Fruit fly (Drosophila melanogaster) whole organism, embryonic: ENCODE results near the gene RabX6.

Experiments
- Aef1 ChIP-seq: fragments of 200-800 bp; sonication (Bioruptor generic); IDR thresholded peaks from 3 replicates; pipeline ENCODE4 v1.3.6; 2022; ENCODE audit warnings: missing biosample characterization, missing genetic modification characterization
- CG10147 ChIP-seq: fragments of 200-800 bp; sonication (Bioruptor generic); optimal IDR thresholded peaks from 2 replicates; lab custom pipeline; 2019; ENCODE audit warnings: missing biosample characterization, mild to moderate bottlenecking, missing genetic modification characterization, moderate library complexity
- CG11085 ChIP-seq: fragments of 200-800 bp; sonication (Bioruptor generic); IDR thresholded peaks from 2 replicates; pipeline ENCODE4 v1.3.6; 2022; ENCODE audit warnings: missing biosample characterization, missing genetic modification characterization
- CG11093 ChIP-seq: fragments of 200-800 bp; sonication (Bioruptor generic); IDR thresholded peaks from 3 replicates; pipeline ENCODE4 v1.3.6; 2022; ENCODE audit warnings: missing biosample characterization, missing genetic modification characterization
- CG12391 ChIP-seq: fragments of 200-800 bp; sonication (Bioruptor generic); optimal IDR thresholded peaks from 3 replicates; lab custom pipeline; 2018; ENCODE audit warnings: missing biosample characterization, mild to moderate bottlenecking, missing genetic modification characterization, moderate library complexity
- CG14441 ChIP-seq: fragments of 200-800 bp; sonication (Bioruptor generic); IDR thresholded peaks from 2 replicates; pipeline ENCODE4 v1.3.6; 2022; ENCODE audit warnings: missing biosample characterization, missing genetic modification characterization
- CG14710 ChIP-seq: fragments of 200-800 bp; sonication (Bioruptor generic); optimal IDR thresholded peaks from 3 replicates; lab custom pipeline; 2019; ENCODE audit warnings: missing biosample characterization, mild to moderate bottlenecking, missing genetic modification characterization, moderate library complexity
- CG15011 ChIP-seq: fragments of 200-800 bp; sonication (Bioruptor generic); optimal IDR thresholded peaks from 3 replicates; lab custom pipeline; 2018; ENCODE audit warnings: missing biosample characterization, mild to moderate bottlenecking, missing genetic modification characterization
- CG16815 ChIP-seq: fragments of 200-800 bp; sonication (Bioruptor generic); optimal IDR thresholded peaks from 3 replicates; lab custom pipeline; 2017; ENCODE audit warnings: missing biosample characterization, mild to moderate bottlenecking, missing genetic modification characterization
- CG17912 ChIP-seq: fragments of 200-800 bp; sonication (Bioruptor generic); optimal IDR thresholded peaks from 2 replicates; lab custom pipeline; 2018; ENCODE audit warnings: missing biosample characterization, mild to moderate bottlenecking, missing genetic modification characterization
- CG2712 ChIP-seq: fragments of 200-800 bp; optimal IDR thresholded peaks from 3 replicates; lab custom pipeline; 2019; ENCODE audit warnings: missing biosample characterization, mild to moderate bottlenecking, missing genetic modification characterization, moderate library complexity
- CG2875 ChIP-seq: fragments of 200-800 bp; sonication (Bioruptor generic); optimal IDR thresholded peaks from 2 replicates; lab custom pipeline; 2017; ENCODE audit warnings: missing biosample characterization, mild to moderate bottlenecking, missing genetic modification characterization, missing genetic modification reagents
- CG3065 ChIP-seq: fragments of 200-800 bp; sonication (Bioruptor generic); optimal IDR thresholded peaks from 2 replicates; lab custom pipeline; 2016; ENCODE audit warnings: missing biosample characterization, missing genetic modification characterization
- CG34224 ChIP-seq: fragments of 200-800 bp; sonication (Bioruptor generic); IDR thresholded peaks from 3 replicates; pipeline ENCODE4 v1.3.6; 2022; ENCODE audit warnings: missing biosample characterization, missing genetic modification characterization; ENCODE audit not compliant: partially characterized antibody
- CG4404 ChIP-seq: fragments of 200-800 bp; sonication (Bioruptor generic); IDR thresholded peaks from 2 replicates; pipeline ENCODE4 v1.3.6; 2022; ENCODE audit warnings: missing biosample characterization, missing genetic modification characterization
- CG7556 ChIP-seq: fragments of 200-800 bp; sonication (Bioruptor generic); optimal IDR thresholded peaks from 2 replicates; lab custom pipeline; 2017; ENCODE audit warnings: missing biosample characterization, mild to moderate bottlenecking, missing genetic modification characterization
- Elba2 ChIP-seq: fragments of 200-800 bp; sonication (Bioruptor generic); optimal IDR thresholded peaks from 3 replicates; lab custom pipeline; 2016; ENCODE audit warnings: missing biosample characterization, missing genetic modification characterization
- Gsc ChIP-seq: fragments of 200-800 bp; sonication (Bioruptor generic); IDR thresholded peaks from 2 replicates; pipeline ENCODE4 v1.3.6; 2022; ENCODE audit warnings: missing biosample characterization, missing genetic modification characterization
- HLH3B ChIP-seq: fragments of 200-800 bp; sonication (Bioruptor generic); IDR thresholded peaks from 2 replicates; pipeline ENCODE4 v1.3.6; 2022; ENCODE audit warnings: missing biosample characterization, missing genetic modification characterization
- Lpt ChIP-seq: fragments of >200 bp; optimal IDR thresholded peaks from 2 replicates; lab custom pipeline; 2018; ENCODE audit warnings: missing biosample characterization, missing genetic modification characterization
- Opbp ChIP-seq: fragments of 200-800 bp; sonication (Bioruptor generic); IDR thresholded peaks from 3 replicates; pipeline ENCODE4 v1.3.6; 2022; ENCODE audit warnings: missing biosample characterization, missing genetic modification characterization; ENCODE audit not compliant: partially characterized antibody
- PHDP ChIP-seq: fragments of 200-800 bp; sonication (Bioruptor generic); optimal IDR thresholded peaks from 3 replicates; lab custom pipeline; 2018; ENCODE audit warnings: missing biosample characterization, mild to moderate bottlenecking, missing genetic modification characterization, moderate library complexity
- Pdp1 ChIP-seq, 2 experiments: fragments of 200-800 bp; sonication (Bioruptor generic); optimal IDR thresholded peaks; 3 replicates each; lab custom pipeline; 2016; ENCODE audit warnings: missing biosample characterization in 2 of 2, missing genetic modification characterization in 2 of 2, mild to moderate bottlenecking in 1 of 2, moderate library complexity in 1 of 2
- Ptx1 ChIP-seq: fragments of 200-800 bp; sonication (Bioruptor generic); IDR thresholded peaks from 2 replicates; pipeline ENCODE4 v1.3.6; 2022; ENCODE audit warnings: missing biosample characterization, missing genetic modification characterization
- ab ChIP-seq: fragments of 200-800 bp; sonication (Bioruptor generic); optimal IDR thresholded peaks from 2 replicates; lab custom pipeline; 2016; ENCODE audit warnings: missing biosample characterization, missing genetic modification characterization
- ac ChIP-seq: fragments of 200-800 bp; sonication (Bioruptor generic); optimal IDR thresholded peaks from 3 replicates; lab custom pipeline; 2017; ENCODE audit warnings: missing biosample characterization, mild to moderate bottlenecking, missing genetic modification characterization
- bigmax ChIP-seq: fragments of 200-800 bp; sonication (Bioruptor generic); optimal IDR thresholded peaks from 2 replicates; lab custom pipeline; 2018; ENCODE audit warnings: missing biosample characterization, mild to moderate bottlenecking, missing genetic modification characterization
- cato ChIP-seq: fragments of 200-800 bp; sonication (Bioruptor generic); optimal IDR thresholded peaks from 2 replicates; lab custom pipeline; 2016; ENCODE audit warnings: missing biosample characterization, missing genetic modification characterization, borderline replicate concordance
- chif ChIP-seq, 2 experiments: fragments of 200-800 bp; sonication (Bioruptor generic); optimal IDR thresholded peaks; 3 replicates each; lab custom pipeline; 2016; ENCODE audit warnings: missing biosample characterization in 2 of 2, missing genetic modification characterization in 2 of 2
- cwo ChIP-seq: fragments of 200-800 bp; sonication (Bioruptor generic); optimal IDR thresholded peaks from 3 replicates; lab custom pipeline; 2017; ENCODE audit warnings: missing biosample characterization, missing genetic modification characterization, mild to moderate bottlenecking, moderate library complexity, missing genetic modification reagents
- dimm ChIP-seq: fragments of 200-800 bp; sonication (Bioruptor generic); IDR thresholded peaks from 2 replicates; pipeline ENCODE4 v1.3.6; 2022; ENCODE audit warnings: missing biosample characterization, missing genetic modification characterization
- dmrt11E ChIP-seq: fragments of 200-800 bp; sonication (Bioruptor generic); optimal IDR thresholded peaks from 3 replicates; lab custom pipeline; 2018; ENCODE audit warnings: missing biosample characterization, mild to moderate bottlenecking, missing genetic modification characterization, moderate library complexity
- emc ChIP-seq: fragments of 200-800 bp; sonication (Bioruptor generic); optimal IDR thresholded peaks from 2 replicates; lab custom pipeline; 2016; ENCODE audit warnings: missing biosample characterization, missing genetic modification characterization
- en ChIP-seq: fragments of 200-800 bp; sonication (Bioruptor generic); optimal IDR thresholded peaks from 2 replicates; lab custom pipeline; 2016; ENCODE audit warnings: missing biosample characterization, missing genetic modification characterization
- exex ChIP-seq: fragments of 200-800 bp; sonication (Bioruptor generic); optimal IDR thresholded peaks from 4 replicates; lab custom pipeline; 2018; ENCODE audit warnings: missing biosample characterization, mild to moderate bottlenecking, missing genetic modification characterization, moderate library complexity
- grau ChIP-seq: fragments of 200-800 bp; optimal IDR thresholded peaks from 3 replicates; lab custom pipeline; 2019; ENCODE audit warnings: missing biosample characterization, mild to moderate bottlenecking, missing genetic modification characterization, moderate library complexity
- h ChIP-seq: fragments of >200 bp; optimal IDR thresholded peaks from 2 replicates; lab custom pipeline; 2017
- hb ChIP-seq: fragments of 200-800 bp; sonication (Bioruptor generic); IDR thresholded peaks from 3 replicates; pipeline ENCODE4 v1.3.6; 2022; ENCODE audit warnings: missing biosample characterization, missing genetic modification characterization; ENCODE audit not compliant: partially characterized antibody
- ind ChIP-seq: fragments of 200-800 bp; sonication (Bioruptor generic); optimal IDR thresholded peaks from 3 replicates; lab custom pipeline; 2016; ENCODE audit warnings: missing biosample characterization, missing genetic modification characterization
- insv ChIP-seq, 2 experiments: fragments of 200-800 bp; sonication (Bioruptor generic); optimal IDR thresholded peaks; 3 replicates each; lab custom pipeline; 2016 to 2018; ENCODE audit warnings: missing biosample characterization in 2 of 2, missing genetic modification characterization in 2 of 2
- knrl ChIP-seq: fragments of 200-800 bp; sonication (Bioruptor generic); IDR thresholded peaks from 3 replicates; pipeline ENCODE4 v1.3.6; 2022; ENCODE audit warnings: missing biosample characterization, missing genetic modification characterization; ENCODE audit not compliant: partially characterized antibody
- nau ChIP-seq: fragments of 200-800 bp; sonication (Bioruptor generic); optimal IDR thresholded peaks from 3 replicates; lab custom pipeline; 2017; ENCODE audit warnings: missing biosample characterization, mild to moderate bottlenecking, missing genetic modification characterization, missing genetic modification reagents
- nerfin-1 ChIP-seq: fragments of 200-800 bp; sonication (Bioruptor generic); optimal IDR thresholded peaks from 3 replicates; lab custom pipeline; 2019; ENCODE audit warnings: missing biosample characterization, mild to moderate bottlenecking, missing genetic modification characterization, moderate library complexity
- pan ChIP-seq, 4 experiments: fragments of >200 bp in 3 of 4; fragments of 200-800 bp in 1 of 4; sonication (Bioruptor generic) in 1 of 4; optimal IDR thresholded peaks in 3 of 4; IDR thresholded peaks in 1 of 4; 2 replicates each; pipeline versions ENCODE4 v1.3.6 to Lab custom; 2017 to 2022; ENCODE audit warnings: missing biosample characterization in 2 of 4, missing genetic modification characterization in 2 of 4, mixed read lengths in 1 of 4
- pum ChIP-seq: fragments of 200-800 bp; sonication (Bioruptor generic); optimal IDR thresholded peaks from 2 replicates; lab custom pipeline; 2016; ENCODE audit warnings: missing biosample characterization, missing genetic modification characterization
- so ChIP-seq: fragments of 200-800 bp; sonication (Bioruptor generic); IDR thresholded peaks from 3 replicates; pipeline ENCODE4 v1.3.6; 2022; ENCODE audit warnings: missing biosample characterization, missing genetic modification characterization
- tio ChIP-seq: fragments of 200-800 bp; sonication (Bioruptor generic); optimal IDR thresholded peaks from 2 replicates; lab custom pipeline; 2017; ENCODE audit warnings: missing biosample characterization, missing genetic modification characterization, inconsistent platforms
- trem ChIP-seq: fragments of 200-800 bp; optimal IDR thresholded peaks from 3 replicates; lab custom pipeline; 2019; ENCODE audit warnings: missing biosample characterization, mild to moderate bottlenecking, missing genetic modification characterization, moderate library complexity
- twi ChIP-seq: fragments of 200-800 bp; optimal IDR thresholded peaks from 2 replicates; lab custom pipeline; 2019; ENCODE audit warnings: missing biosample characterization, mild to moderate bottlenecking, missing genetic modification characterization, moderate library complexity
- unpg ChIP-seq: fragments of 200-800 bp; sonication (Bioruptor generic); optimal IDR thresholded peaks from 3 replicates; lab custom pipeline; 2018; ENCODE audit warnings: missing biosample characterization, mild to moderate bottlenecking, missing genetic modification characterization, moderate library complexity
- vfl ChIP-seq: fragments of 200-800 bp; sonication (Bioruptor generic); optimal IDR thresholded peaks from 2 replicates; lab custom pipeline; 2016; ENCODE audit warnings: missing biosample characterization, missing genetic modification characterization

RabX6 gene

dm6 chr3L:735948-736347 lies 45.6 kb downstream of the RabX6 start (continued):
- TF ChIP-seq Pdp1 (GFP tag; optimal IDR thresholded peaks at IDR 0.05; lab: Kevin White, UChicago) (peak in 1 of 2 experiments; percentile 24), CG14710 (tag; lab: Kevin White, UChicago) (peak; percentile 29), pan (optimal IDR thresholded peaks at IDR 0.05; lab: Kevin White, UChicago) (no peak), pan (GFP tag; optimal IDR thresholded peaks at IDR 0.05 in 1 of 2, IDR thresholded peaks at IDR 0.05 in 1 of 2) (no peak), exex (tag; lab: Kevin White, UChicago) (no peak), CG16815 (GFP tag; lab: Kevin White, UChicago) (no peak), so (GFP tag; lab: Robert Waterston, UW) (no peak), CG2875 (GFP tag; lab: Kevin White, UChicago) (no peak), CG4404 (GFP tag; lab: Robert Waterston, UW) (no peak), CG14441 (GFP tag; lab: Robert Waterston, UW) (no peak), cwo (GFP tag; lab: Kevin White, UChicago) (no peak), knrl (GFP tag; lab: Robert Waterston, UW) (no peak), ind (GFP tag; lab: Kevin White, UChicago) (no peak), Lpt (GFP tag; lab: Kevin White, UChicago) (no peak), vfl (no peak), cato (GFP tag; lab: Kevin White, UChicago) (no peak), HLH3B (GFP tag; lab: Robert Waterston, UW) (no peak), PHDP (tag; lab: Kevin White, UChicago) (no peak), CG3065 (GFP tag; lab: Kevin White, UChicago) (no peak), Opbp (GFP tag; lab: Robert Waterston, UW) (no peak), nau (GFP tag; lab: Kevin White, UChicago) (no peak), twi (no peak), dmrt11E (peak; percentile 51), nerfin-1 (tag; lab: Kevin White, UChicago) (no peak), hb (no peak), CG17912 (no peak), grau (peak; percentile 18), Aef1 (GFP tag; lab: Robert Waterston, UW) (no peak), ac (GFP tag; lab: Kevin White, UChicago) (no peak), CG15011 (GFP tag; lab: Kevin White, UChicago) (no peak), CG7556 (GFP tag; lab: Kevin White, UChicago) (peak; percentile 16), ab (GFP tag; lab: Kevin White, UChicago) (no peak), insv (GFP tag; optimal IDR thresholded peaks at IDR 0.05; lab: Kevin White, UChicago) (no peak), CG10147 (no peak), bigmax (GFP tag; lab: Kevin White, UChicago) (no peak), chif (GFP tag; optimal IDR thresholded peaks at IDR 0.05; lab: Kevin White, UChicago) (no peak), Gsc (no peak; the same call in 1 of the 2 replicates), Ptx1 (GFP tag; lab: Robert Waterston, UW) (no peak), pum (GFP tag; lab: Kevin White, UChicago) (no peak), tio (GFP tag; lab: Kevin White, UChicago) (no peak), CG11093 (GFP tag; lab: Robert Waterston, UW) (no peak), CG11085 (GFP tag; lab: Robert Waterston, UW) (no peak), dimm (GFP tag; lab: Robert Waterston, UW) (no peak), CG12391 (tag; lab: Kevin White, UChicago) (peak; percentile 10), trem (tag; lab: Kevin White, UChicago) (no peak), CG2712 (tag; lab: Kevin White, UChicago) (peak; percentile 41), h (no peak), emc (GFP tag; lab: Kevin White, UChicago) (no peak), unpg (GFP tag; lab: Kevin White, UChicago) (peak; percentile 18), en (GFP tag; lab: Kevin White, UChicago) (no peak), Elba2 (no peak), CG34224 (GFP tag; lab: Robert Waterston, UW) (no peak)
